Worm (Caenorhabditis elegans): ENCODE data around the gene C01G6.3.

- TF ChIP-seq klf-2 (GFP tag; conservative IDR thresholded peaks at IDR 0.05): no peak
- TF ChIP-seq ref-1 (GFP tag; conservative IDR thresholded peaks at IDR 0.05): no peak
- no peak for TF ChIP-seq ztf-23 (GFP tag; IDR thresholded peaks at IDR 0.05)
- TF ChIP-seq flt-1 (GFP tag; IDR thresholded peaks at IDR 0.05): no peak
These were observed 4.9 kb upstream of the C01G6.3 start for ce11 chrII:9264689-9265278.
